Fruit fly (Drosophila melanogaster): ENCODE results near the gene eRF1.

Gene eRF1

dm6 chr3L:20316956-20317589 lies 31.1 kb upstream of the eRF1 start, which contains the start of gene Spn77Ba (continued):
- TF ChIP-seq pnt (GFP tag; optimal IDR thresholded peaks at IDR 0.05) (no peak), Pdp1 (GFP tag; optimal IDR thresholded peaks at IDR 0.05) (peak in 1 of 2 experiments; percentile 50), CG8388 (GFP tag; optimal IDR thresholded peaks at IDR 0.05) (no peak), CG6813 (GFP tag; optimal IDR thresholded peaks at IDR 0.05) (no peak), Drgx (GFP tag; IDR thresholded peaks at IDR 0.05) (peak; percentile 53), onecut (GFP tag; IDR thresholded peaks at IDR 0.05) (no peak), row (GFP tag; IDR thresholded peaks at IDR 0.05) (no peak), sd (tag; optimal IDR thresholded peaks at IDR 0.05) (peak; percentile 46), CG17612 (GFP tag; IDR thresholded peaks at IDR 0.05) (no peak), emc (GFP tag; optimal IDR thresholded peaks at IDR 0.05) (no peak), so (GFP tag; IDR thresholded peaks at IDR 0.05) (no peak), CG12769 (tag; optimal IDR thresholded peaks at IDR 0.05) (peak; percentile 35), CG14014 (GFP tag; IDR thresholded peaks at IDR 0.05) (no peak), Elba2 (GFP tag; optimal IDR thresholded peaks at IDR 0.05) (no peak), mam (GFP tag; optimal IDR thresholded peaks at IDR 0.05) (no peak), Xrp1 (GFP tag; IDR thresholded peaks at IDR 0.05) (no peak), Dp (GFP tag; optimal IDR thresholded peaks at IDR 0.05) (no peak), Hr78 (GFP tag; optimal IDR thresholded peaks at IDR 0.05) (no peak), CG10654 (GFP tag; optimal IDR thresholded peaks at IDR 0.05) (no peak), stc (GFP tag; IDR thresholded peaks at IDR 0.05) (no peak), HLHmδ (GFP tag; optimal IDR thresholded peaks at IDR 0.05) (no peak), CG6175 (GFP tag; IDR thresholded peaks at IDR 0.05) (peak; percentile 33; the same call in 1 of the 3 replicates), sisA (GFP tag; IDR thresholded peaks at IDR 0.05) (no peak), pan (optimal IDR thresholded peaks at IDR 0.05) (no peak), pan (GFP tag; optimal IDR thresholded peaks at IDR 0.05 in 1 of 2, IDR thresholded peaks at IDR 0.05 in 1 of 2) (no peak), Adf1 (GFP tag; IDR thresholded peaks at IDR 0.05) (peak; percentile 18; the same call in 1 of the 2 replicates), nmo (GFP tag; optimal IDR thresholded peaks at IDR 0.05) (no peak), CG5180 (GFP tag; optimal IDR thresholded peaks at IDR 0.05) (no peak), Dip3 (GFP tag; optimal IDR thresholded peaks at IDR 0.05) (no peak), Asciz (GFP tag; optimal IDR thresholded peaks at IDR 0.05) (no peak), CG4328 (GFP tag; optimal IDR thresholded peaks at IDR 0.05) (no peak), NK7.1 (GFP tag; optimal IDR thresholded peaks at IDR 0.05) (no peak), h (optimal IDR thresholded peaks at IDR 0.05) (no peak), CG43689 (GFP tag; IDR thresholded peaks at IDR 0.05) (no peak), CG4282 (GFP tag; optimal IDR thresholded peaks at IDR 0.05) (no peak), ind (GFP tag; optimal IDR thresholded peaks at IDR 0.05) (no peak), ham (GFP tag; IDR thresholded peaks at IDR 0.05) (no peak), prd (optimal IDR thresholded peaks at IDR 0.05) (no peak), prd (GFP tag; IDR thresholded peaks at IDR 0.05) (no peak), TFAM (GFP tag; optimal IDR thresholded peaks at IDR 0.05) (no peak), ro (GFP tag; IDR thresholded peaks at IDR 0.05) (no peak), CG11696 (GFP tag; IDR thresholded peaks at IDR 0.05) (no peak), CG4730 (GFP tag; IDR thresholded peaks at IDR 0.05) (no peak), CG31365 (tag; optimal IDR thresholded peaks at IDR 0.05) (no peak), CG13894 (tag; optimal IDR thresholded peaks at IDR 0.05) (peak; percentile 9), Oli (tag; optimal IDR thresholded peaks at IDR 0.05) (no peak), Ravus (GFP tag; IDR thresholded peaks at IDR 0.05) (no peak), usp (GFP tag; optimal IDR thresholded peaks at IDR 0.05) (no peak), gcm2 (GFP tag; optimal IDR thresholded peaks at IDR 0.05) (no peak), Kr (GFP tag; optimal IDR thresholded peaks at IDR 0.05) (no peak), HLH4C (GFP tag; IDR thresholded peaks at IDR 0.05; ENCODE audit: partially characterized antibody) (0 out of 3 replicates have a peak, but pooled peaks have one; percentile 31), HLH3B (GFP tag; IDR thresholded peaks at IDR 0.05) (no peak)

All from whole organism, embryonic.